Fruit fly (Drosophila melanogaster): ENCODE data around the gene CD98hc.

CD98hc gene

dm6 chr3R:7995722-7996121 lies 17.5 kb upstream of the CD98hc start, which contains the start of gene Elovl7:
Gene Elovl7, minus strand, starts transcription at chr3R:7995852.
- no peak for TF ChIP-seq CoRest (tag; optimal IDR thresholded peaks at IDR 0.05)
- no peak for TF ChIP-seq CG33213 (GFP tag; optimal IDR thresholded peaks at IDR 0.05)
- 0 out of 2 replicates have a peak, but pooled peaks have one; percentile 12 for TF ChIP-seq CG32532 (GFP tag; IDR thresholded peaks at IDR 0.05)
- no peak for TF ChIP-seq CG17385 (GFP tag; optimal IDR thresholded peaks at IDR 0.05)
- TF ChIP-seq Xrp1 (GFP tag; IDR thresholded peaks at IDR 0.05): no peak
- peak; percentile 19 for TF ChIP-seq CG6854 (GFP tag; optimal IDR thresholded peaks at IDR 0.05)
- TF ChIP-seq Doc2 (GFP tag; IDR thresholded peaks at IDR 0.05): no peak
- TF ChIP-seq Jarid2 (GFP tag; optimal IDR thresholded peaks at IDR 0.05): peak; percentile 32
- no peak for TF ChIP-seq CG1603 (tag; optimal IDR thresholded peaks at IDR 0.05)
- TF ChIP-seq CG6254 (GFP tag; optimal IDR thresholded peaks at IDR 0.05): no peak
- no peak for TF ChIP-seq CG14050 (GFP tag; IDR thresholded peaks at IDR 0.05)
- no peak for TF ChIP-seq CG10462 (GFP tag; optimal IDR thresholded peaks at IDR 0.05)
- no peak for TF ChIP-seq Ravus (GFP tag; IDR thresholded peaks at IDR 0.05)
- TF ChIP-seq D19A (tag; optimal IDR thresholded peaks at IDR 0.05): no peak
- TF ChIP-seq ci (GFP tag; IDR thresholded peaks at IDR 0.05): 0 out of 3 replicates have a peak, but pooled peaks have one; percentile 47
- TF ChIP-seq CG17829 (tag; optimal IDR thresholded peaks at IDR 0.05): no peak
- TF ChIP-seq Eip74EF (GFP tag; optimal IDR thresholded peaks at IDR 0.05): peak in 1 of 2 experiments; percentile 17
- TF ChIP-seq CG17912 (GFP tag; optimal IDR thresholded peaks at IDR 0.05): no peak
- TF ChIP-seq ERR (GFP tag; optimal IDR thresholded peaks at IDR 0.05): no peak
- no peak for TF ChIP-seq disco-r (GFP tag; optimal IDR thresholded peaks at IDR 0.05)
- TF ChIP-seq wdn (GFP tag; IDR thresholded peaks at IDR 0.05): no peak
- no peak for TF ChIP-seq CG16779 (GFP tag; IDR thresholded peaks at IDR 0.05)
- TF ChIP-seq lbe (GFP tag; optimal IDR thresholded peaks at IDR 0.05): no peak
- no peak for TF ChIP-seq bowl (GFP tag; IDR thresholded peaks at IDR 0.05)
- no peak for TF ChIP-seq Mes4 (GFP tag; optimal IDR thresholded peaks at IDR 0.05)
- TF ChIP-seq CG10366 (GFP tag; IDR thresholded peaks at IDR 0.05): no peak
- TF ChIP-seq CG16813 (GFP tag; IDR thresholded peaks at IDR 0.05; ENCODE audit: partially characterized antibody): no peak
- TF ChIP-seq CG31441 (GFP tag; IDR thresholded peaks at IDR 0.05): no peak
- TF ChIP-seq nom (GFP tag; optimal IDR thresholded peaks at IDR 0.05): peak; percentile 21
- no peak for TF ChIP-seq vfl (GFP tag; optimal IDR thresholded peaks at IDR 0.05)
- no peak for TF ChIP-seq CG4282 (GFP tag; optimal IDR thresholded peaks at IDR 0.05)
- no peak for TF ChIP-seq CG4854 (GFP tag; optimal IDR thresholded peaks at IDR 0.05)
- no peak for TF ChIP-seq CG13775 (GFP tag; optimal IDR thresholded peaks at IDR 0.05)
- peak; percentile 23; the same call in 1 of the 2 replicates for TF ChIP-seq slbo (GFP tag; IDR thresholded peaks at IDR 0.05)
- peak; percentile 65 for TF ChIP-seq kah (GFP tag; optimal IDR thresholded peaks at IDR 0.05)
- peak; percentile 17 for TF ChIP-seq CG13296 (GFP tag; optimal IDR thresholded peaks at IDR 0.05)
- peak; percentile 22 for TF ChIP-seq CG1832 (GFP tag; optimal IDR thresholded peaks at IDR 0.05)
- no peak for TF ChIP-seq p53 (GFP tag; optimal IDR thresholded peaks at IDR 0.05)
- TF ChIP-seq HLHmδ (GFP tag; optimal IDR thresholded peaks at IDR 0.05): no peak
- no peak for TF ChIP-seq CG14965 (GFP tag; optimal IDR thresholded peaks at IDR 0.05; ENCODE audit: borderline replicate concordance)
- no peak for TF ChIP-seq bab2 (GFP tag; optimal IDR thresholded peaks at IDR 0.05)
- peak; percentile 95 for TF ChIP-seq Deaf1 (tag; optimal IDR thresholded peaks at IDR 0.05)
- no peak for TF ChIP-seq Hr51 (GFP tag; optimal IDR thresholded peaks at IDR 0.05)
- TF ChIP-seq rib (GFP tag; IDR thresholded peaks at IDR 0.05): no peak
- TF ChIP-seq Max (GFP tag; optimal IDR thresholded peaks at IDR 0.05): no peak
- TF ChIP-seq fu2 (GFP tag; optimal IDR thresholded peaks at IDR 0.05): no peak
- no peak for TF ChIP-seq Fer2 (tag; optimal IDR thresholded peaks at IDR 0.05)
- peak; percentile 41; the same call in 1 of the 2 replicates for TF ChIP-seq stc (GFP tag; IDR thresholded peaks at IDR 0.05)
- no peak for TF ChIP-seq tll (GFP tag; optimal IDR thresholded peaks at IDR 0.05)
- TF ChIP-seq so (GFP tag; IDR thresholded peaks at IDR 0.05): peak; percentile 58; the same call in 1 of the 3 replicates
- TF ChIP-seq NFAT (GFP tag; IDR thresholded peaks at IDR 0.05): 0 out of 2 replicates have a peak, but pooled peaks have one; percentile 14
